Worm (Caenorhabditis elegans): ENCODE results near the gene pudl-1.
"Not testable (repeated sequence)": the region's sequence is repeated elsewhere in the genome, so short reads cannot be mapped to it uniquely, and the experiment has no call there.

The pudl-1 gene

ce11 chrIV:2801004-2801403, 31.7 kb upstream of the pudl-1 start (continued):
- TF ChIP-seq daf-16 (GFP tag; optimal IDR thresholded peaks at IDR 0.05) (peak in 1 of 2 experiments; percentile 56), daf-16 (tag; optimal IDR thresholded peaks at IDR 0.05) (peak; percentile 17), mep-1 (tag; optimal IDR thresholded peaks at IDR 0.05) (peak; percentile 55), vab-7 (GFP tag; IDR thresholded peaks at IDR 0.05) (peak; percentile 85), mxl-3 (GFP tag; optimal IDR thresholded peaks at IDR 0.05) (peak; percentile 17), daf-19 (GFP tag; conservative IDR thresholded peaks at IDR 0.05) (no peak), D1046.2 (GFP tag; IDR thresholded peaks at IDR 0.05) (no peak), F44E2.7 (GFP tag; IDR thresholded peaks at IDR 0.05) (peak; percentile 68; the same call in 1 of the 2 replicates), hmg-1.1 (GFP tag; IDR thresholded peaks at IDR 0.05) (peak; percentile 47; the same call in 1 of the 2 replicates), lsy-2 (tag; optimal IDR thresholded peaks at IDR 0.05) (peak in 1 of 2 experiments; percentile 24), lin-1 (GFP tag; IDR thresholded peaks at IDR 0.05) (0 out of 2 replicates have a peak, but pooled peaks have one; percentile 46), dpl-1 (GFP tag; optimal IDR thresholded peaks at IDR 0.05) (peak; percentile 22), aha-1 (tag) (peak; percentile 81), spr-1 (tag; optimal IDR thresholded peaks at IDR 0.05) (peak; percentile 26), zip-11 (GFP tag; IDR thresholded peaks at IDR 0.05) (no peak), Y5F2A.4 (GFP tag; optimal IDR thresholded peaks at IDR 0.05) (peak; percentile 20)

- TF ChIP-seq php-3, tag-97, hmg-1.1 (GFP tag; IDR thresholded peaks at IDR 0.05): not testable (repeated sequence)
These were observed 31.1 kb upstream of the pudl-1 start, which contains the start of gene Y54G2A.44 for ce11 chrIV:2801558-2801957. TSS of gene Y54G2A.44 (plus strand) at chrIV:2801858.

ce11 chrIV:2802193-2802592, 30.5 kb upstream of the pudl-1 start:
- TF ChIP-seq cey-2 (tag; optimal IDR thresholded peaks at IDR 0.05; ENCODE audit: borderline replicate concordance, insufficient read depth) (no peak), dpl-1 (GFP tag; optimal IDR thresholded peaks at IDR 0.05) (no peak), daf-19 (GFP tag; conservative IDR thresholded peaks at IDR 0.05) (no peak), egl-43 (GFP tag; IDR thresholded peaks at IDR 0.05) (peak; percentile 91), ceh-62 (tag; optimal IDR thresholded peaks at IDR 0.05) (no peak), nhr-237 (tag; optimal IDR thresholded peaks at IDR 0.05) (no peak), unc-130 (GFP tag; optimal IDR thresholded peaks at IDR 0.05) (no peak), gei-8 (GFP tag; optimal IDR thresholded peaks at IDR 0.05) (no peak), spr-1 (tag; optimal IDR thresholded peaks at IDR 0.05) (peak; percentile 28), ceh-82 (tag; optimal IDR thresholded peaks at IDR 0.05) (no peak), ceh-20 (GFP tag; IDR thresholded peaks at IDR 0.05) (no peak), mdt-29 (GFP tag; IDR thresholded peaks at IDR 0.05) (no peak), fkh-10 (GFP tag; optimal IDR thresholded peaks at IDR 0.05) (no peak), F44E2.7 (GFP tag; IDR thresholded peaks at IDR 0.05) (0 out of 2 replicates have a peak, but pooled peaks have one; percentile 23), nhr-11 (tag; optimal IDR thresholded peaks at IDR 0.05) (no peak), nhr-111 (GFP tag; optimal IDR thresholded peaks at IDR 0.05) (no peak), vab-7 (GFP tag; IDR thresholded peaks at IDR 0.05) (peak; percentile 86), T20F7.1 (GFP tag; optimal IDR thresholded peaks at IDR 0.05) (no peak), tag-97 (GFP tag; IDR thresholded peaks at IDR 0.05) (no peak), duxl-1 (tag; optimal IDR thresholded peaks at IDR 0.05; ENCODE audit: poor library complexity) (no peak), ZK546.5 (tag; optimal IDR thresholded peaks at IDR 0.05) (no peak), attf-4 (tag; optimal IDR thresholded peaks at IDR 0.05) (no peak), zip-11 (GFP tag; IDR thresholded peaks at IDR 0.05) (no peak), ztf-11 (tag; optimal IDR thresholded peaks at IDR 0.05) (no peak), mep-1 (tag; optimal IDR thresholded peaks at IDR 0.05) (peak; percentile 4), F10B5.3 (tag; optimal IDR thresholded peaks at IDR 0.05) (no peak), mes-2 (tag; optimal IDR thresholded peaks at IDR 0.05; ENCODE audit: poor library complexity, severe bottlenecking) (peak; percentile 54), hlh-30 (tag; optimal IDR thresholded peaks at IDR 0.05; ENCODE audit: insufficient read depth) (peak; percentile 42), Y75B8A.6 (GFP tag; IDR thresholded peaks at IDR 0.05) (0 out of 2 replicates have a peak, but pooled peaks have one; percentile 25), daf-8 (GFP tag; IDR thresholded peaks at IDR 0.05) (no peak), lin-1 (GFP tag; IDR thresholded peaks at IDR 0.05) (no peak), Y5F2A.4 (GFP tag; optimal IDR thresholded peaks at IDR 0.05) (peak; percentile 48), nhr-41 (GFP tag; IDR thresholded peaks at IDR 0.05) (no peak), nhr-48 (tag; optimal IDR thresholded peaks at IDR 0.05) (no peak), lsy-2 (tag; optimal IDR thresholded peaks at IDR 0.05) (peak in 1 of 2 experiments; percentile 2), jun-1 (tag; optimal IDR thresholded peaks at IDR 0.05) (no peak), Y105C5A.15 (GFP tag; IDR thresholded peaks at IDR 0.05) (no peak), madf-5 (GFP tag; IDR thresholded peaks at IDR 0.05) (0 out of 4 replicates have a peak, but pooled peaks of 1 of the 2 experiments have one; percentile 51)
